Fruit fly (Drosophila melanogaster) whole organism, embryonic: Measurements from ENCODE around the gene APC4.

Source experiments
- Aef1 ChIP-seq: fragments of 200-800 bp; sonication (Bioruptor generic); IDR thresholded peaks from 3 replicates; pipeline ENCODE4 v1.3.6; 2022; ENCODE audit warnings: missing biosample characterization, missing genetic modification characterization
- CG12744 ChIP-seq: fragments of 200-800 bp; sonication (Bioruptor generic); optimal IDR thresholded peaks from 2 replicates; lab custom pipeline; 2016; ENCODE audit warnings: missing biosample characterization, missing genetic modification characterization
- CG13775 ChIP-seq: fragments of 200-800 bp; sonication (Bioruptor generic); optimal IDR thresholded peaks from 3 replicates; lab custom pipeline; 2017; ENCODE audit warnings: missing biosample characterization, mild to moderate bottlenecking, missing genetic modification characterization
- CG14860 ChIP-seq: fragments of 200-800 bp; sonication (Bioruptor generic); IDR thresholded peaks from 3 replicates; pipeline ENCODE4 v1.3.6; 2022; ENCODE audit warnings: missing biosample characterization, missing genetic modification characterization; ENCODE audit not compliant: partially characterized antibody
- CG16863 ChIP-seq: fragments of 200-800 bp; sonication (Bioruptor generic); optimal IDR thresholded peaks from 3 replicates; lab custom pipeline; 2016; ENCODE audit warnings: missing biosample characterization, missing genetic modification characterization
- CG1832 ChIP-seq: fragments of 200-800 bp; sonication (Bioruptor generic); optimal IDR thresholded peaks from 2 replicates; lab custom pipeline; 2017; ENCODE audit warnings: missing biosample characterization, mild to moderate bottlenecking, missing genetic modification characterization, inconsistent platforms
- CG31365 ChIP-seq: fragments of 200-800 bp; sonication (Bioruptor generic); optimal IDR thresholded peaks from 2 replicates; lab custom pipeline; 2018; ENCODE audit warnings: missing biosample characterization, mild to moderate bottlenecking, missing genetic modification characterization
- CG32772 ChIP-seq: fragments of 200-800 bp; sonication (Bioruptor generic); IDR thresholded peaks from 2 replicates; pipeline ENCODE4 v1.3.6; 2022; ENCODE audit warnings: missing biosample characterization, missing genetic modification characterization
- CG3726 ChIP-seq: fragments of 200-800 bp; sonication (Bioruptor generic); IDR thresholded peaks from 3 replicates; pipeline ENCODE4, ENCODE4 v1.3.6; 2022; ENCODE audit warnings: missing biosample characterization, missing genetic modification characterization
- CG3847 ChIP-seq: fragments of 200-800 bp; sonication (Bioruptor generic); IDR thresholded peaks from 2 replicates; pipeline ENCODE4 v1.3.6; 2022; ENCODE audit warnings: missing biosample characterization, missing genetic modification characterization
- CG4282 ChIP-seq: fragments of 200-800 bp; sonication (Bioruptor generic); optimal IDR thresholded peaks from 2 replicates; lab custom pipeline; 2016; ENCODE audit warnings: missing biosample characterization, missing genetic modification characterization
- CG4328 ChIP-seq: fragments of 200-800 bp; sonication (Bioruptor generic); optimal IDR thresholded peaks from 3 replicates; lab custom pipeline; 2017; ENCODE audit warnings: missing biosample characterization, missing genetic modification reagents, missing genetic modification characterization
- CG4360 ChIP-seq: fragments of 200-800 bp; sonication (Bioruptor generic); IDR thresholded peaks from 2 replicates; pipeline ENCODE4 v1.3.6; 2022; ENCODE audit warnings: missing biosample characterization, missing genetic modification characterization
- CG4617 ChIP-seq: fragments of 200-800 bp; sonication (Bioruptor generic); optimal IDR thresholded peaks from 3 replicates; lab custom pipeline; 2016; ENCODE audit warnings: missing biosample characterization, missing genetic modification characterization, borderline replicate concordance
- CG4820 ChIP-seq: fragments of 200-800 bp; sonication (Bioruptor generic); optimal IDR thresholded peaks from 3 replicates; lab custom pipeline; 2016; ENCODE audit warnings: missing biosample characterization, missing genetic modification characterization
- CG5180 ChIP-seq: fragments of 200-800 bp; sonication (Bioruptor generic); optimal IDR thresholded peaks from 3 replicates; lab custom pipeline; 2017; ENCODE audit warnings: missing biosample characterization, missing genetic modification characterization, mild to moderate bottlenecking, moderate library complexity, missing genetic modification reagents
- CG6654 ChIP-seq: fragments of 200-800 bp; sonication (Bioruptor generic); optimal IDR thresholded peaks from 2 replicates; lab custom pipeline; 2017; ENCODE audit warnings: missing biosample characterization, mild to moderate bottlenecking, missing genetic modification characterization
- CG6765 ChIP-seq: fragments of 200-800 bp; sonication (Bioruptor generic); optimal IDR thresholded peaks from 3 replicates; lab custom pipeline; 2017; ENCODE audit warnings: missing biosample characterization, mild to moderate bottlenecking, missing genetic modification characterization
- CG9876 ChIP-seq: fragments of 200-800 bp; sonication (Bioruptor generic); optimal IDR thresholded peaks from 2 replicates; lab custom pipeline; 2016; ENCODE audit warnings: missing biosample characterization, missing genetic modification characterization
- GATAe ChIP-seq: fragments of 200-800 bp; sonication (Bioruptor generic); conservative IDR thresholded peaks from 2 replicates; pipeline ENCODE4 v1.3.6; 2022; ENCODE audit warnings: missing biosample characterization, missing genetic modification characterization
- Gsc ChIP-seq: fragments of 200-800 bp; sonication (Bioruptor generic); IDR thresholded peaks from 2 replicates; pipeline ENCODE4 v1.3.6; 2022; ENCODE audit warnings: missing biosample characterization, missing genetic modification characterization
- HLH4C ChIP-seq: fragments of 200-800 bp; sonication (Bioruptor generic); IDR thresholded peaks from 3 replicates; pipeline ENCODE4 v1.3.6; 2022; ENCODE audit warnings: missing biosample characterization, missing genetic modification characterization; ENCODE audit not compliant: partially characterized antibody
- HmgD ChIP-seq: fragments of 200-800 bp; sonication (Bioruptor generic); optimal IDR thresholded peaks from 3 replicates; lab custom pipeline; 2016; ENCODE audit warnings: missing biosample characterization, missing genetic modification characterization
- MESR4 ChIP-seq: fragments of 200-800 bp; sonication (Bioruptor generic); optimal IDR thresholded peaks from 2 replicates; lab custom pipeline; 2018; ENCODE audit warnings: missing biosample characterization, mild to moderate bottlenecking, missing genetic modification characterization, moderate library complexity
- MTF-1 ChIP-seq: fragments of 200-800 bp; sonication (Bioruptor generic); optimal IDR thresholded peaks from 2 replicates; lab custom pipeline; 2018; ENCODE audit warnings: missing biosample characterization, mild to moderate bottlenecking, missing genetic modification characterization, borderline replicate concordance
- Neu2 ChIP-seq: fragments of 200-800 bp; sonication (Bioruptor generic); optimal IDR thresholded peaks from 3 replicates; lab custom pipeline; 2016; ENCODE audit warnings: missing biosample characterization, missing genetic modification characterization, borderline replicate concordance
- Vsx1 ChIP-seq: fragments of 200-800 bp; sonication (Bioruptor generic); optimal IDR thresholded peaks from 2 replicates; lab custom pipeline; 2017; ENCODE audit warnings: missing biosample characterization, mild to moderate bottlenecking, missing genetic modification characterization, missing genetic modification reagents
- abd-A ChIP-seq: fragments of 200-800 bp; sonication (Bioruptor generic); optimal IDR thresholded peaks from 3 replicates; lab custom pipeline; 2019; ENCODE audit warnings: missing biosample characterization, mild to moderate bottlenecking, missing genetic modification characterization, moderate library complexity
- ara ChIP-seq: fragments of 200-800 bp; sonication (Bioruptor generic); IDR thresholded peaks from 2 replicates; pipeline ENCODE4 v1.3.6; 2022; ENCODE audit warnings: missing biosample characterization, missing genetic modification characterization
- ase ChIP-seq: fragments of 200-800 bp; sonication (Bioruptor generic); IDR thresholded peaks from 3 replicates; pipeline ENCODE4 v1.3.6; 2022; ENCODE audit warnings: missing biosample characterization, missing genetic modification characterization
- bbx ChIP-seq: fragments of 200-800 bp; sonication (Bioruptor generic); IDR thresholded peaks from 2 replicates; pipeline ENCODE4 v1.3.6; 2022; ENCODE audit warnings: missing biosample characterization, missing genetic modification characterization; ENCODE audit not compliant: partially characterized antibody
- chif ChIP-seq, 2 experiments: fragments of 200-800 bp; sonication (Bioruptor generic); optimal IDR thresholded peaks; 3 replicates each; lab custom pipeline; 2016; ENCODE audit warnings: missing biosample characterization in 2 of 2, missing genetic modification characterization in 2 of 2
- chn ChIP-seq: fragments of 200-800 bp; sonication (Bioruptor generic); optimal IDR thresholded peaks from 2 replicates; lab custom pipeline; 2016; ENCODE audit warnings: missing biosample characterization, missing genetic modification characterization
- corto ChIP-seq: fragments of 200-800 bp; sonication (Bioruptor generic); optimal IDR thresholded peaks from 2 replicates; lab custom pipeline; 2016; ENCODE audit warnings: missing biosample characterization, mild to moderate bottlenecking, missing genetic modification characterization, moderate library complexity
- dm ChIP-seq: fragments of 200-800 bp; sonication (Bioruptor generic); optimal IDR thresholded peaks from 3 replicates; lab custom pipeline; 2016; ENCODE audit warnings: missing biosample characterization, missing genetic modification characterization
- dmrt99B ChIP-seq: fragments of 200-800 bp; sonication (Bioruptor generic); optimal IDR thresholded peaks from 2 replicates; lab custom pipeline; 2018; ENCODE audit warnings: missing biosample characterization, mild to moderate bottlenecking, missing genetic modification characterization, moderate library complexity
- fru ChIP-seq: fragments of >200 bp; optimal IDR thresholded peaks from 2 replicates; lab custom pipeline; 2017
- hb ChIP-seq: fragments of 200-800 bp; sonication (Bioruptor generic); IDR thresholded peaks from 3 replicates; pipeline ENCODE4 v1.3.6; 2022; ENCODE audit warnings: missing biosample characterization, missing genetic modification characterization; ENCODE audit not compliant: partially characterized antibody
- nerfin-1 ChIP-seq: fragments of 200-800 bp; sonication (Bioruptor generic); optimal IDR thresholded peaks from 3 replicates; lab custom pipeline; 2019; ENCODE audit warnings: missing biosample characterization, mild to moderate bottlenecking, missing genetic modification characterization, moderate library complexity
- nom ChIP-seq: fragments of 200-800 bp; sonication (Bioruptor generic); optimal IDR thresholded peaks from 2 replicates; lab custom pipeline; 2017; ENCODE audit warnings: missing biosample characterization, missing genetic modification characterization, mild to moderate bottlenecking, moderate library complexity, missing genetic modification reagents
- org-1 ChIP-seq: fragments of 200-800 bp; sonication (Bioruptor generic); optimal IDR thresholded peaks from 2 replicates; lab custom pipeline; 2017; ENCODE audit warnings: missing biosample characterization, missing genetic modification characterization
- phol ChIP-seq: fragments of 200-800 bp; sonication (Bioruptor generic); optimal IDR thresholded peaks from 3 replicates; lab custom pipeline; 2018; ENCODE audit warnings: missing biosample characterization, mild to moderate bottlenecking, missing genetic modification characterization, moderate library complexity
- pum ChIP-seq: fragments of 200-800 bp; sonication (Bioruptor generic); optimal IDR thresholded peaks from 2 replicates; lab custom pipeline; 2016; ENCODE audit warnings: missing biosample characterization, missing genetic modification characterization
- salm ChIP-seq: fragments of 200-800 bp; sonication (Bioruptor generic); optimal IDR thresholded peaks from 2 replicates; lab custom pipeline; 2018; ENCODE audit warnings: missing biosample characterization, mild to moderate bottlenecking, missing genetic modification characterization
- schlank ChIP-seq: fragments of 200-800 bp; sonication (Bioruptor generic); optimal IDR thresholded peaks from 2 replicates; lab custom pipeline; 2018; ENCODE audit warnings: missing biosample characterization, mild to moderate bottlenecking, missing genetic modification characterization
- sd ChIP-seq: fragments of 200-800 bp; sonication (Bioruptor generic); optimal IDR thresholded peaks from 3 replicates; lab custom pipeline; 2018; ENCODE audit warnings: missing biosample characterization, mild to moderate bottlenecking, missing genetic modification characterization, moderate library complexity
- sisA ChIP-seq: fragments of 200-800 bp; sonication (Bioruptor generic); IDR thresholded peaks from 2 replicates; pipeline ENCODE4 v1.3.6; 2022; ENCODE audit warnings: missing biosample characterization, missing genetic modification characterization
- toy ChIP-seq: fragments of 200-800 bp; sonication (Bioruptor generic); IDR thresholded peaks from 2 replicates; pipeline ENCODE4 v1.3.6; 2022; ENCODE audit warnings: missing biosample characterization, missing genetic modification characterization
- zen2 ChIP-seq: fragments of 200-800 bp; sonication (Bioruptor generic); IDR thresholded peaks from 3 replicates; pipeline ENCODE4 v1.3.6; 2022; ENCODE audit warnings: missing biosample characterization, missing genetic modification characterization; ENCODE audit not compliant: partially characterized antibody
- zfh2 ChIP-seq: fragments of 200-800 bp; sonication (Bioruptor generic); optimal IDR thresholded peaks from 2 replicates; lab custom pipeline; 2016; ENCODE audit warnings: missing biosample characterization, missing genetic modification characterization

The APC4 gene

dm6 chrX:9106212-9106774 is 23.6 kb downstream of the APC4 start, which contains the start of gene Bx42 (continued):
- TF ChIP-seq nom (GFP tag; lab: Kevin White, UChicago) (no peak), chif (GFP tag; optimal IDR thresholded peaks at IDR 0.05; lab: Kevin White, UChicago) (no peak), CG14860 (GFP tag; lab: Robert Waterston, UW) (no peak), zfh2 (GFP tag; lab: Kevin White, UChicago) (no peak), MTF-1 (no peak), CG13775 (GFP tag; lab: Kevin White, UChicago) (peak; percentile 25), sisA (GFP tag; lab: Robert Waterston, UW) (peak; percentile 3; the same call in 1 of the 2 replicates), fru (no peak), MESR4 (GFP tag; lab: Kevin White, UChicago) (peak; percentile 96), phol (tag; lab: Kevin White, UChicago) (peak; percentile 37), CG32772 (GFP tag; lab: Robert Waterston, UW) (peak; percentile 52), corto (GFP tag; lab: Kevin White, UChicago) (no peak), CG4282 (peak; percentile 2), CG4328 (GFP tag; lab: Kevin White, UChicago) (no peak), zen2 (GFP tag; lab: Robert Waterston, UW) (no peak), ara (GFP tag; lab: Robert Waterston, UW) (no peak), CG4360 (no peak), Gsc (GFP tag; lab: Robert Waterston, UW) (no peak), CG1832 (GFP tag; lab: Kevin White, UChicago) (no peak), dm (GFP tag; lab: Kevin White, UChicago) (peak; percentile 7), pum (GFP tag; lab: Kevin White, UChicago) (no peak), hb (GFP tag; lab: Robert Waterston, UW) (no peak), schlank (no peak), ase (GFP tag; lab: Robert Waterston, UW) (no peak), CG3847 (no peak), CG9876 (peak; percentile 54), CG4617 (GFP tag; lab: Kevin White, UChicago) (peak; percentile 52), GATAe (GFP tag; lab: Robert Waterston, UW) (no peak), HLH4C (0 out of 3 replicates have a peak, but pooled peaks have one; percentile 26), CG3726 (no peak), Vsx1 (no peak), nerfin-1 (tag; lab: Kevin White, UChicago) (no peak), bbx (GFP tag; lab: Robert Waterston, UW) (peak; percentile 15; the same call in 1 of the 2 replicates), chn (GFP tag; lab: Kevin White, UChicago) (no peak), CG31365 (tag; lab: Kevin White, UChicago) (no peak), sd (no peak), CG16863 (no peak), Neu2 (GFP tag; lab: Kevin White, UChicago) (no peak), salm (tag; lab: Kevin White, UChicago) (no peak), CG6765 (GFP tag; lab: Kevin White, UChicago) (no peak), abd-A (tag; lab: Kevin White, UChicago) (no peak), CG5180 (GFP tag; lab: Kevin White, UChicago) (no peak), CG6654 (no peak), dmrt99B (no peak), toy (GFP tag; lab: Robert Waterston, UW) (no peak), org-1 (GFP tag; lab: Kevin White, UChicago) (no peak), HmgD (GFP tag; lab: Kevin White, UChicago) (no peak), CG12744 (no peak), Aef1 (GFP tag; lab: Robert Waterston, UW) (no peak), CG4820 (GFP tag; lab: Kevin White, UChicago) (no peak)
